Worm (Caenorhabditis elegans): Measurements from ENCODE around the gene T06E4.21.
A peak's percentile ranks its signal among the peaks of the same experiment; 100 is the strongest.

Gene T06E4.21

DNA sequence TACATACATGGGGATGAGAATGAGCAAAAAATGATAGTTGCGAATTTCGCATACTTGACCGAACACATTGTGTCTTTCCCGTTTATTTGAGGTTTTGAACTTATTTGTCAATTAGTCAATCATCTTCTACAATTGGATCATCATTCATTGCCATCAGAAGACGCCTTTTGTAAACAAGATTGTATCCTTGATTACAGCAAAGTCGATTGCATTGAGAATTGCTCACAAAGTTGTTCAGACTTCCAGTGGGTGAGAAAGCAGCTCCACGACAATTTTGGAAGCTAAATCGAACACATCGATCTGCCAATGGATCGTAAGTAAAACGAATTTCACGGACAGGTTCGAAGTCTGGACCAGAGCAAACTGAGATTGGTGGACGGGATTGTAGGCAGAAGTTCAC lies 28.9 kb downstream of the T06E4.21 start:
- TF ChIP-seq mdl-1 (tag; optimal IDR thresholded peaks at IDR 0.05) (no peak), lir-3 (tag; optimal IDR thresholded peaks at IDR 0.05; ENCODE audit: poor library complexity) (no peak), unc-62 (GFP tag; optimal IDR thresholded peaks at IDR 0.05) (no peak), efl-1 (optimal IDR thresholded peaks at IDR 0.05) (no peak), efl-1 (GFP tag; optimal IDR thresholded peaks at IDR 0.05 in 1 of 2) (peak in 1 of 2 experiments; percentile 38)

DNA sequence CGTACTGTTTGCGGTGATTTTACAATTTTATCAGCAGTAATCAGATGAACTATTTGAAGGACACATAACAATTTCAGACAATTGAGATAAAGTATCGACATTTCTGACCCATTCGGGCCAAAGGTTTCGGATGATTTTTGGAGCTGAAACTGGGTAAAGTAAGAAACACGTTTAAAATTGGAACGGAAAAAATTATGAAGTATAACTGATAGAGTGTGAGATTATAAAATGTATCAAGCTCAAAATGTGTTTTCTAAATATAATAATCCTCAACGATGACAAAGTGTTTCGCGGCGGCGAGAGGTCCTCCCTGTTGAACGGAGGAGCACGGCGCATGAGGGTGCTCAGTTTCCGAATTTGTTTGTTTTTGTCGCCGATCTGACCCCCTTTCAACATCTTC lies 34.2 kb downstream of the T06E4.21 start, which contains the start of gene ZK287.4:
ZK287.4 (minus strand) TSS at position 101 of the 400 bp plus-strand sequence.
- TF ChIP-seq egl-13 (tag; optimal IDR thresholded peaks at IDR 0.05), result no peak
- TF ChIP-seq ztf-4 (tag; optimal IDR thresholded peaks at IDR 0.05), result no peak
- TF ChIP-seq unc-86 (tag; optimal IDR thresholded peaks at IDR 0.05), result no peak
- no peak for TF ChIP-seq ztf-11 (tag; optimal IDR thresholded peaks at IDR 0.05)
- TF ChIP-seq mdl-1 (tag; optimal IDR thresholded peaks at IDR 0.05), result no peak

DNA sequence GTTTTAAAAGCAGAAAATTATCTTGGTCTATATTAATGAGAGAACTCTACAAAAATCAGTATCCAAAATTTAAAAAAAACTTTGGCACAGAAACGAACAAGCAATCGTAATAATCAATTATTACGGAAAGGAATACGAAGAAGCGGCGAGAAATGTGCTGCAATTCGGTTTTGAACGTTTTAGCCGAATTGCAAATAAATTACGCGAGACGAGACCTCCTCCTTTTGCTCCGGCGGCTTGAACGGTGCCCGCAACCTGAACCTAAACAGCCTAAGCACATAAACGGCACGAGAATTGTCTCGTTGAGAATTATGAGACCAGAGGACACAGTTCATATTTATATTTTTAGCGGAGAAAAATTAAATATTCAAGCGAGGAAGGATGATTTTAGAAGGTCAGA lies 38.0 kb downstream of the T06E4.21 start:
- no peak for TF ChIP-seq pag-3 (tag; optimal IDR thresholded peaks at IDR 0.05; ENCODE audit: borderline replicate concordance, insufficient read depth)
- TF ChIP-seq egl-13 (tag; optimal IDR thresholded peaks at IDR 0.05), result no peak
- TF ChIP-seq C04F5.9 (tag; optimal IDR thresholded peaks at IDR 0.05), result no peak
- no peak for TF ChIP-seq tlp-1 (tag; optimal IDR thresholded peaks at IDR 0.05)
- TF ChIP-seq fkh-10 (GFP tag; optimal IDR thresholded peaks at IDR 0.05), result no peak
- TF ChIP-seq jun-1 (tag; optimal IDR thresholded peaks at IDR 0.05), result no peak
- no peak for TF ChIP-seq lin-35 (GFP tag; optimal IDR thresholded peaks at IDR 0.05)
- no peak for TF ChIP-seq ceh-8 (GFP tag; optimal IDR thresholded peaks at IDR 0.05)
- no peak for TF ChIP-seq nhr-90 (tag; optimal IDR thresholded peaks at IDR 0.05; ENCODE audit: poor library complexity)
- TF ChIP-seq ceh-82 (tag; optimal IDR thresholded peaks at IDR 0.05), result no peak
- TF ChIP-seq lir-3 (tag; optimal IDR thresholded peaks at IDR 0.05; ENCODE audit: poor library complexity), result no peak
- no peak for TF ChIP-seq egl-27 (tag; optimal IDR thresholded peaks at IDR 0.05)
- no peak for TF ChIP-seq isw-1 (GFP tag; IDR thresholded peaks at IDR 0.05)
- no peak for TF ChIP-seq unc-98 (GFP tag; IDR thresholded peaks at IDR 0.05)
- no peak for TF ChIP-seq mdl-1 (tag; optimal IDR thresholded peaks at IDR 0.05)
- TF ChIP-seq fkh-8 (tag; optimal IDR thresholded peaks at IDR 0.05), result no peak

DNA sequence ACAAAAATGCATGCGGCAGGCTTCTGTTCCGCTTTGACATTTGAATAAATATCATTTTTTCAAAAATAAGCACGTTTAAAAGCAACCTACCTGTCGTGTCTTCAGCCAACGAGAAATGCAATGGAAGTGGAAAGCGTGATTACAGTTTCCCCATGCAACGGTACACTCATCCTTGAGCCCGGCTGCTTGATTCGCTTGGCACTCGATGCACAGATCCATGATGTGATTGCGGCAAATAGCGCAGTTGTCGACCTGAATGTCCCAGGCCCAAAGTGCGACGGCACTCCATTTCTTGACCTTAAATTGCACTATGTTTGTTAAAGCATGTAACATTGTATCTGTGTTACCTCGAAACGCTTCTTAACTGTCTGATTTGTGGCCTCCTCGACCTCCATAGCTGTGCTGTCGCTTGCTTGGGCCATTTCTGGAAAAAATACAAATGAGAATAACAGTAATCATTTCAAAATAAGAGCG lies 38.7 kb downstream of the T06E4.21 start, which contains the start of gene rbx-1:
rbx-1 (minus strand) TSS at position 424 of the 474 bp plus-strand sequence.
- TF ChIP-seq efl-1 (optimal IDR thresholded peaks at IDR 0.05), result no peak
- peak in 1 of 2 experiments; percentile 91 for TF ChIP-seq efl-1 (GFP tag; optimal IDR thresholded peaks at IDR 0.05 in 1 of 2)
- TF ChIP-seq ceh-63 (GFP tag; optimal IDR thresholded peaks at IDR 0.05), result no peak
- no peak for TF ChIP-seq tbx-2 (tag; optimal IDR thresholded peaks at IDR 0.05)
- TF ChIP-seq mdl-1 (tag; optimal IDR thresholded peaks at IDR 0.05), result no peak

ce11 chrV:9690728-9691127 lies 39.3 kb downstream of the T06E4.21 start:
- TF ChIP-seq lin-15B (tag; optimal IDR thresholded peaks at IDR 0.05) (peak; percentile 5), nhr-28 (tag; optimal IDR thresholded peaks at IDR 0.05) (no peak), ets-5 (GFP tag; IDR thresholded peaks at IDR 0.05) (no peak), efl-1 (optimal IDR thresholded peaks at IDR 0.05) (peak; percentile 33 to 55), efl-1 (GFP tag; optimal IDR thresholded peaks at IDR 0.05 in 1 of 2) (peak; percentile 50 to 94), unc-98 (GFP tag; IDR thresholded peaks at IDR 0.05) (no peak), nhr-12 (tag; optimal IDR thresholded peaks at IDR 0.05) (no peak), lin-14 (GFP tag; optimal IDR thresholded peaks at IDR 0.05) (no peak), egl-13 (tag; optimal IDR thresholded peaks at IDR 0.05) (no peak), mdl-1 (tag; optimal IDR thresholded peaks at IDR 0.05) (peak in 1 of 2 experiments; percentile 40), irx-1 (tag; optimal IDR thresholded peaks at IDR 0.05) (no peak), skn-1 (tag; optimal IDR thresholded peaks at IDR 0.05) (peak; percentile 72), zip-4 (GFP tag; optimal IDR thresholded peaks at IDR 0.05) (no peak), hlh-4 (tag; optimal IDR thresholded peaks at IDR 0.05) (no peak), lin-39 (tag; optimal IDR thresholded peaks at IDR 0.05) (peak; percentile 4), ztf-11 (tag; optimal IDR thresholded peaks at IDR 0.05) (no peak), C34B4.2 (tag; optimal IDR thresholded peaks at IDR 0.05) (no peak), nhr-76 (tag; optimal IDR thresholded peaks at IDR 0.05) (no peak), lin-35 (GFP tag; optimal IDR thresholded peaks at IDR 0.05) (peak; percentile 42 to 59), sptf-1 (tag; optimal IDR thresholded peaks at IDR 0.05) (no peak), unc-86 (tag; optimal IDR thresholded peaks at IDR 0.05) (no peak), vab-15 (tag; optimal IDR thresholded peaks at IDR 0.05) (no peak), fkh-8 (tag; optimal IDR thresholded peaks at IDR 0.05) (no peak), ztf-4 (tag; optimal IDR thresholded peaks at IDR 0.05) (no peak), lir-3 (tag; optimal IDR thresholded peaks at IDR 0.05; ENCODE audit: poor library complexity) (no peak), lin-13 (GFP tag; optimal IDR thresholded peaks at IDR 0.05) (no peak), unc-62 (GFP tag; optimal IDR thresholded peaks at IDR 0.05) (no peak), elt-2 (tag; optimal IDR thresholded peaks at IDR 0.05) (no peak), xbp-1 (tag; optimal IDR thresholded peaks at IDR 0.05) (peak; percentile 39), nhr-19 (GFP tag; conservative IDR thresholded peaks at IDR 0.05) (peak; percentile 21; the same call in 1 of the 2 replicates)
